Fruit fly (Drosophila melanogaster) S2 (cell line): Measurements from ENCODE around the gene nuf.

Source experiments
- CG8478 ChIP-seq: fragments of >200 bp; optimal IDR thresholded peaks from 2 replicates; lab custom pipeline; 2018
- CTCF ChIP-seq, 2 experiments: fragments of >200 bp; optimal IDR thresholded peaks; 2 replicates each; lab custom pipeline; 2018

The nuf gene

dm6 chr3L:14190625-14191475, at the start of gene nuf:
nuf (plus strand) TSS chr3L:14190870.
- no peak for TF ChIP-seq CG8478 (lab: Kevin White, UChicago)
- TF ChIP-seq CTCF (optimal IDR thresholded peaks at IDR 0.05; lab: Kevin White, UChicago), result peak in 1 of 2 experiments; percentile 6

DNA sequence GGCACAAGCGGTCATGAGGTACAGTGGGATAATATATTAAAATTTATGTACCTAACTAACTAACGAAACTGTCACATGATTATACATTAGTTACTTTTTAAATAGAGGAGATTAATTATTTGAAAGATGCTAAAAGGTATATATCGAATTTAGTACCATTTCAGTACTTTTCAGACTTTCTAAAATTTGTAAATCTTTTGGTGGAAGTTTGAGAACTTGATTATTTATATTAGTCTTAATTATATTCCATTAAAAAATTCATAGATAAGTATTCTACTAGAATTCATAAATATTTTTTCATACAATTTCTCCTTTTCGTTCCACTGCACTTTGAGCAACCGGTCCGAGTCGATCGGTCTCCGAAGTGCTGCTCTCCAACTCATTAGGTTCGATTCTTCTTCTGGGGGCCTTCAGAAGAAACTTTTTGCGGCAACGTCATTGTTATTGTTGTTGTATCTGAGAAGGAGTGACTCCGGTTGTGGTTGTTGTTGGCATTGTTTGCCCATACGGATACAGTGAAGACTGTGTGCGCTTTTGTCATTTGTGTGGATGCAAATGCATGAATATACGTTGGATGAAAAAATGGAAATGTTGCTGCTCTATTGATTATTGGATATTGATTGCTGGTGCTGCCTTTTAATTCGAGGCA, 44.9 kb upstream of the nuf start:
- TF ChIP-seq CG8478 (lab: Kevin White, UChicago) (no peak), CTCF (optimal IDR thresholded peaks at IDR 0.05; lab: Kevin White, UChicago) (no peak)

DNA sequence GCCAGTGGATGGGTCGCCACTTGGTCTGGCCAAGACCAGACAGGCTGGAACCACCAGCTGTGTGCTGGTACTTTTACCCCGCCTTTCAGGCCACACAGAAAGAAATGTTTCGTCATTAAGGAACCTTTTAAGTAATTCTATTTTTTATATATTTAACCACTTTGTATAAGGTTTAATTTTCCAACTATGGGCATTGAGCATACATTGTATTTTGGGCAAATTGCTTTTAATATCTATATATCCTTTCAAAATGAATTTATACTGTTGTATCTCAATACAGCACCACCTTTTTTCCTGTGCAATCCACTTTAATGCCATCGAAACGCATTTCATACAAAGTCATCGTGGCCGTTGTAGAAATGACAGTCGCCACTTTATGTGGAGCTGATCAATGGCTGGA, 44.3 kb upstream of the nuf start:
- TF ChIP-seq CG8478 (lab: Kevin White, UChicago), result no peak
- no peak for TF ChIP-seq CTCF (optimal IDR thresholded peaks at IDR 0.05; lab: Kevin White, UChicago)

dm6 chr3L:14150141-14150556, 40.5 kb upstream of the nuf start:
- TF ChIP-seq CTCF (optimal IDR thresholded peaks at IDR 0.05; lab: Kevin White, UChicago) (no peak), CG8478 (lab: Kevin White, UChicago) (no peak)

dm6 chr3L:14151447-14151846, 39.2 kb upstream of the nuf start:
- TF ChIP-seq CTCF (optimal IDR thresholded peaks at IDR 0.05; lab: Kevin White, UChicago), result no peak
- no peak for TF ChIP-seq CG8478 (lab: Kevin White, UChicago)

DNA sequence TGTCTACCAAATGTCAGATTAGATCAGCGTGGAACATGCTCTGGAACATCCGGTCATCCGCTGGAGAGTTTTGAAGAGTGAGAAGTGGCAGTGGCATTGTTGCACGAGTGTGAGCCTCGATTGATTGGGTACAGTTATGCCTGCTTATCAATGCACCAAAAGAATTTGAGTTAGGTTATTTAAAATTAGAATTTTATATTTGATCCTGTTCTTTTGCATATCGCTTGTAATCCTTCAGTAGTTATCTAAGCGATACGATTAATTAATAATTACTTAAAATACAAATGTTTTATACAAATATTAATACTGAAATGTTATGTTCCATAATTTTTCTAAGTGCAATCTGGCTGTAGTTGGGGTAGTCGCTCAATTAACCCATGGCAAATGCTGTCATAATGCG, 38.1 kb upstream of the nuf start:
- TF ChIP-seq CG8478 (lab: Kevin White, UChicago), result no peak
- no peak for TF ChIP-seq CTCF (optimal IDR thresholded peaks at IDR 0.05; lab: Kevin White, UChicago)

- TF ChIP-seq CTCF (optimal IDR thresholded peaks at IDR 0.05; lab: Kevin White, UChicago) (no peak), CG8478 (lab: Kevin White, UChicago) (no peak)
Measured at dm6 chr3L:14153644-14154043, 37.0 kb upstream of the nuf start.

- TF ChIP-seq CG8478 (lab: Kevin White, UChicago) (no peak), CTCF (optimal IDR thresholded peaks at IDR 0.05; lab: Kevin White, UChicago) (no peak)
Measured at dm6 chr3L:14154940-14155339, 35.7 kb upstream of the nuf start.

- no peak for TF ChIP-seq CTCF (optimal IDR thresholded peaks at IDR 0.05; lab: Kevin White, UChicago)
- no peak for TF ChIP-seq CG8478 (lab: Kevin White, UChicago)
Measured at dm6 chr3L:14157919-14158541, 32.6 kb upstream of the nuf start.

DNA sequence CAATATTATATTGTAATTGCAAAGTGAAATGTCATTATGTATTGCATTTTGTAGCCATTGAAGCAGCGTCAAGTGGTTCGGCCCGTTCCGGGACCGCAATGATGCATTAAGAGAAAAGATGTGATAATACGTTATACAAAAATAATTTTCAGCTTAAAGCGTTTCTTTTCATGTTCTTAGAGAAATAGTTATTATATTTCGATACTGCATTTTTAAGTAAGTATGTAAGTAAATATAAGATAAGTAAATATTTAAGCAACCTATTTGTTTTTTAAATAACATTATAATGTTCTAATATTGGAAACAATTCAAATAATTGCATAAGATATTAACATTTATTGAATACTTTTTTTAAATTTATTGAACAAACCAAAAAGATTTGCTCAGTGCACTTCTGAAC, 30.2 kb upstream of the nuf start:
- no peak for TF ChIP-seq CTCF (optimal IDR thresholded peaks at IDR 0.05; lab: Kevin White, UChicago)
- TF ChIP-seq CG8478 (lab: Kevin White, UChicago), result no peak

dm6 chr3L:14161951-14162350, 28.7 kb upstream of the nuf start:
- TF ChIP-seq CTCF (optimal IDR thresholded peaks at IDR 0.05; lab: Kevin White, UChicago) (no peak), CG8478 (lab: Kevin White, UChicago) (no peak)

dm6 chr3L:14166271-14166670, 24.4 kb upstream of the nuf start:
- no peak for TF ChIP-seq CG8478 (lab: Kevin White, UChicago)

DNA sequence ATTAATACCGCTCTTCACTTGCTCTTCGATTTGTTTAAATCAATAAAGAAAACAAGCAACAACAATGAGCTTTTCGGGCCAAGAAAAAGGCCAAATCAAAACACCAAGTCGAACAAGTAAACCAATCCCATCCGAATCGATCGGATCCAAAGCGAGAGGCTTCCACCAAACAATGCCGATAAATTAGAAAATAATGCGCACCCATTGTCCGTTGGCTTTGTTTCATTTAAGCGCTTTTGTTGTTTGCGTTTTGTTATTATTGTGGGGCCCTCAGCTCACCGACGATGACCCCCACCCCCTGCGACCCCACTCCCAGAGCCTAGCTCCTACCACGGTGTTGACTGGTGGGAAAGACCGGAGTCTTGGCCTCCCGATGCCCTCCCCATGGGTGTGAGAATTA, 22.8 kb upstream of the nuf start:
- TF ChIP-seq CTCF (optimal IDR thresholded peaks at IDR 0.05; lab: Kevin White, UChicago), result no peak
- TF ChIP-seq CG8478 (lab: Kevin White, UChicago), result no peak

DNA sequence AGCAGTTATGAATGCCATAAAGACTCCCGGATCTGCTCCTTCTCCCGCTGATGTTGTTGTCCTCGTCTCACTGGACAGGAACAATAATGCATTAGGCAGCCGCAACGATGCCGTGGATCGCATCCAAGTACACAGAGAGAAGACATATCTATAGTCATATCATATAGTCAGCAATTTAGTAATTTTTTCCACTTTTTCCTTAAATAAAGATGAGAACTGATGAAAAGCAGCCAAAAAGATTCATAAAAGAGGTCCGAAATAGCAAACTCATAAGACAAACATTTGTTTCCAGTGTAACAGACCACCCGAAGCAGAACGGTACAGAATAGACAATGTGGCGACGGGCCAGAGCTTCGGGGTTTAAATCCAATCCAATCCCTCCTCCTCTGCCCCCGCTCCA, 20.1 kb upstream of the nuf start:
- TF ChIP-seq CG8478 (lab: Kevin White, UChicago) (no peak), CTCF (optimal IDR thresholded peaks at IDR 0.05; lab: Kevin White, UChicago) (no peak)
